Worm (Caenorhabditis elegans): Measurements from ENCODE around the gene R13H4.5.

Gene R13H4.5

DNA sequence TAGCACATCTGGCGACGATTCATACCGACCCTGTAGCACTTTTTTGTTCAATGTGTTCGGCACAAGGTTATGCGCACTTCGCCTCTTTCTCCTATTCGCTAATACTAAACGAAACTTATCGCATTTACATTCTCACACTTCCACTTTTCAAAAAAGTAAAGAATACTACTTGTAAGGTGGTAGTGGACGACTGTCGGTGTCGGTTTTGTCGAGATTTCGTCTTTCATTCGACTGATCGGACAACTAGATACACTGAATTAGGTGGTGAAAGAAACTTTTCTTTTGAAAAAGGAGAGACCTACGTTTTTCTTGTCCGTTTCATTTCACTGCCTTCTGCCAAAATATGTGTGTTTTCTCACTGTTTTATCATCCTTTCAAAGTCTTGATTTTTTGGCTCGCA, 37.1 kb downstream of the R13H4.5 start:
- TF ChIP-seq nhr-76 (tag; optimal IDR thresholded peaks at IDR 0.05) (no peak), madf-9 (GFP tag; conservative IDR thresholded peaks at IDR 0.05) (no peak), egl-27 (tag; optimal IDR thresholded peaks at IDR 0.05) (no peak), mes-2 (tag; optimal IDR thresholded peaks at IDR 0.05; ENCODE audit: poor library complexity, severe bottlenecking) (no peak), aha-1 (tag) (no peak)

DNA sequence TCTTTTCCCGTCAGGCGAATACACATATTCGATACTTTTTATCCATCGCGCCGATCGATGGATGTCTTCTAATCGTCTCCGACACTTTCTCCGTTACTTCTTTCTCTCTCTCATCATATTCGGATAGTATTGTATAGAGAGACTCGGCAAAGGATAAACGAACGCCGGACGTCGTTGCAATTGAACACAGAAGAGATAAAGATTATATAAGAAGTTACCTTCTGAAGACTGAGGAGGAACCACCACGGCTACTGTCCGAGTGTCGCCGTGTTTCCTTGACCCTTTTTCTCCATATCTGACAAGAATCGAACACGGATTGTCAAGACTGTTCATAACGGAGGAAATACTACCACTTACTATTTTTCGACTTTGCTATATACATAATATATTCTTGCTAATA, 38.7 kb downstream of the R13H4.5 start, which contains the start of gene sma-1:
sma-1 (plus strand) TSS at position 301 of the 400 bp plus-strand sequence.
- no peak for TF ChIP-seq tra-1 (GFP tag; IDR thresholded peaks at IDR 0.05)
- TF ChIP-seq zip-11 (GFP tag; IDR thresholded peaks at IDR 0.05) = no peak
- TF ChIP-seq set-16 (GFP tag; IDR thresholded peaks at IDR 0.05) = no peak

DNA sequence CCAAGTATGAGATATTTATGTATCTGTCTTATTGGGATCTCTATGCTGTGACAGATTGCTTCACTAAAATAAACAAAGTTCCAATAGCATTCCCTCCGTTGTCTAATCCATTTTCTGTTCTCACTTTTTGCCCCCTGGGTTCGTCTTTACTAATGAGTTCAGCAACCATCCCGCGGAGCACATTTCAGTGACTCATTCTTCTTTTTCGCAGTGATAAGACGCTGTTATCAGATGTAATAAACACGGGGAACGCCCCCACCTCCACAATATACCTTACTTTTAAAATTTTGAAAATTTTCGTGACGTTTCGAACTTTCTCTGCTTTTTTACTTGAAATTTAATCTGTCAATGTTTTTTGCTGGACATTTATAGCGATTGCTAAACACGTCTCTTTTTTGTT, 39.7 kb downstream of the R13H4.5 start:
- TF ChIP-seq daf-16 (GFP tag; optimal IDR thresholded peaks at IDR 0.05) (no peak), daf-16 (tag; optimal IDR thresholded peaks at IDR 0.05) (peak; percentile 29), mdl-1 (tag; optimal IDR thresholded peaks at IDR 0.05) (peak in 1 of 2 experiments; percentile 2), aha-1 (tag) (peak; percentile 50), pqm-1 (tag; optimal IDR thresholded peaks at IDR 0.05) (peak; percentile 72), cey-2 (tag; optimal IDR thresholded peaks at IDR 0.05; ENCODE audit: borderline replicate concordance, insufficient read depth) (no peak), dmd-6 (GFP tag; IDR thresholded peaks at IDR 0.05) (peak; percentile 48; the same call in 1 of the 2 replicates), ama-1 (optimal IDR thresholded peaks at IDR 0.05) (no peak), nhr-28 (tag; optimal IDR thresholded peaks at IDR 0.05) (peak; percentile 34), dve-1 (tag; optimal IDR thresholded peaks at IDR 0.05; ENCODE audit: insufficient read depth) (peak; percentile 14), pha-4 (GFP tag; IDR thresholded peaks at IDR 0.05) (no peak), pha-4 (tag; optimal IDR thresholded peaks at IDR 0.05) (no peak), tra-1 (GFP tag; IDR thresholded peaks at IDR 0.05) (no peak), F10B5.3 (tag; optimal IDR thresholded peaks at IDR 0.05) (no peak), hlh-11 (tag; optimal IDR thresholded peaks at IDR 0.05) (peak; percentile 54)

DNA sequence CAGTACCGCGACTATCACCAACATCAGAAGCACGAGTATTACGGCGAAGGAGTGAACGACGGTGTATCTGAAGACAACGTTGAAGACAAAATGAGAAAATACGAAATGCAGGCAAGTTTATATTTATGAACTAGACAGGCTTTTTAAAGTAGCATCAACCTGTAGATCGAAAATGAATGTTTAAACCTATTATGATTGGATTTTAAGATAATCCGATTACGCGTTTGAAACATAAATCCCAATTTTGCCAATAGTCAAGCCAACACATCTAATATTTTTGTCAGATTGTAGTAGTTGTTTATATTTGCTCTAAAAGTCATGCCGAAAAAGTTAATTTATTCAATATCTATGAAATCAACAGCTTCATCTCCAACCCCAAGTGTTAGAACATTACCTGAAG, 40.8 kb downstream of the R13H4.5 start:
- TF ChIP-seq ama-1 (optimal IDR thresholded peaks at IDR 0.05) = no peak
- peak; percentile 94 for TF ChIP-seq aha-1 (tag)
- no peak for TF ChIP-seq lin-39 (tag; optimal IDR thresholded peaks at IDR 0.05)
- TF ChIP-seq attf-4 (tag; optimal IDR thresholded peaks at IDR 0.05) = no peak
- no peak for TF ChIP-seq daf-16 (GFP tag; optimal IDR thresholded peaks at IDR 0.05)
- TF ChIP-seq daf-16 (tag; optimal IDR thresholded peaks at IDR 0.05) = no peak
- no peak for TF ChIP-seq ctbp-1 (GFP tag; IDR thresholded peaks at IDR 0.05)
- no peak for TF ChIP-seq ces-1 (GFP tag; optimal IDR thresholded peaks at IDR 0.05)
- TF ChIP-seq ceh-62 (tag; optimal IDR thresholded peaks at IDR 0.05) = no peak
- TF ChIP-seq nhr-48 (tag; optimal IDR thresholded peaks at IDR 0.05) = no peak

DNA sequence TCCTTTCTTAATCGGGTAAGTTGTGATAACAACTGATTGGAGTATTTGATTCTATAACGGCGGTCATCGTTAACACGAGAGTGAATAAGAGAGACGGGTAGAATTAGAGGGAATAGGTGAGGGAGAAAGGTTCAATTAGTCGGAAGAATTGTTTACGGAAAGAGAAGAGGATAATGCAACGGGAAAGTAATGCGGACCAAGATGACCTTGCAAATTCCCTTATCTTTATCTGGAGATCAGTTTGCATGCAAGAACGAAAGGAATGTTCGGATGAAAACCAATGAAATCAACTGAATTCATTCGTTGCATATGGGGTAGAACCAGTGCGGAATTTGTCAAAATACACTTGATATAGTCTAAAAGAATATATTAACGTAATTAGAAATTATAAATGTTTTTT, 41.7 kb downstream of the R13H4.5 start:
- TF ChIP-seq unc-62 (GFP tag; optimal IDR thresholded peaks at IDR 0.05 in 1 of 2) (peak in 1 of 2 experiments; percentile 81), unc-62 (tag; optimal IDR thresholded peaks at IDR 0.05) (no peak), ceh-28 (tag; optimal IDR thresholded peaks at IDR 0.05) (no peak)

DNA sequence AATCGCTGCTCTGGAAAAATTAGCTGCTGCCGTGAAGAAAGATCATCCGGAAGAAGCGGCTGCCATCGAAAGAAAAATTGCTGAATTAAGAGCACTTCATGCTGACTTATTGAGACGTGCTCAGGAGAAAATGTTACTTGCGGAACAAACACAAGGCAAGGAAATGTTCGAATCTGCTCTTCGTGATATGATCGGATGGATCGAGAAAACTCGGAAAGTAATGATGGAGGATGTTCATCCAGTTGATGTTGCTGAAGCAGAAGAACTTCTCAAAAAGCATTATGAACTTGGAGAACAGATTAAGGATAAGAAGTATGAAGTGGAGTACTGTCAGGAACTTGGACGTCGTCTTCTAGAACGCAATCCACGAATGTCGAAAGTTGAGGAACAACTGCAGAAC, 45.5 kb downstream of the R13H4.5 start:
- TF ChIP-seq mxl-3 (GFP tag; optimal IDR thresholded peaks at IDR 0.05) = no peak
- TF ChIP-seq aha-1 (tag) = peak; percentile 93

Measured in whole organism, L4 larva.